Worm (Caenorhabditis elegans): ENCODE results near the gene F39G3.5.
A peak's percentile ranks its signal among the peaks of the same experiment; 100 is the strongest.

F39G3.5 gene

DNA sequence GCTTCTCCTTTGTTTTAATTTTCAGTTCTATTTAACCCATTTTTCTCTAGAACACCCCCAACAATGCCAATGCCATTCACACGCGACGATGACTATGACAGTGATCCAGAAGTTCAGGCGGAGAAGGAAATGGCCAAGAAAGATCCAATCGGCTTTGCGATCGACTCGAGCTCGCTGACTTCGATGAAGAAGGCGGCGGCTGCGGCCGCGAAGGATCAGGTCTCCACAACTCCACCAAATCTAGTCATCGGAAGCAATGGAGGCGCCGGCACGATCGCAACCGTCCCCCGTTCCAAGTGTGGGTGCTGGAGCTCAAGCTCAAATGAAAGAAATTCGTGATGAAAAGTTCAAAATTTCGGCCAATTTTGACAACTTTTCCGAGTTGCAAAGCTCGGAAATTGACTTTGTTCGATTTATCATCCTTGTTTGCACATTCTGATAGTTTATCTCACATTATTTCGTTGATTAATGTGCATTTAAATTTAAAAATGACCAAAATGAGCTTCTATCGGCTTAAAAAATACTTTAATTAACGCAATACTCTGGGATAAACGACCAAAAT is 34.4 kb upstream of the F39G3.5 start, which contains the start of gene K03B4.2 (continued):
- TF ChIP-seq arid-1 (GFP tag; conservative IDR thresholded peaks at IDR 0.05): no peak
- TF ChIP-seq nhr-10 (tag; optimal IDR thresholded peaks at IDR 0.05): no peak
- TF ChIP-seq ctbp-1 (GFP tag; IDR thresholded peaks at IDR 0.05): no peak
- TF ChIP-seq set-16 (GFP tag; IDR thresholded peaks at IDR 0.05): peak; percentile 86
- no peak for TF ChIP-seq spr-3 (GFP tag; optimal IDR thresholded peaks at IDR 0.05)
- no peak for TF ChIP-seq lin-13 (GFP tag; optimal IDR thresholded peaks at IDR 0.05)
- no peak for TF ChIP-seq lin-15B (tag; optimal IDR thresholded peaks at IDR 0.05)
- TF ChIP-seq jun-1 (tag; optimal IDR thresholded peaks at IDR 0.05): no peak
- TF ChIP-seq Y75B8A.6 (GFP tag; IDR thresholded peaks at IDR 0.05): no peak

DNA sequence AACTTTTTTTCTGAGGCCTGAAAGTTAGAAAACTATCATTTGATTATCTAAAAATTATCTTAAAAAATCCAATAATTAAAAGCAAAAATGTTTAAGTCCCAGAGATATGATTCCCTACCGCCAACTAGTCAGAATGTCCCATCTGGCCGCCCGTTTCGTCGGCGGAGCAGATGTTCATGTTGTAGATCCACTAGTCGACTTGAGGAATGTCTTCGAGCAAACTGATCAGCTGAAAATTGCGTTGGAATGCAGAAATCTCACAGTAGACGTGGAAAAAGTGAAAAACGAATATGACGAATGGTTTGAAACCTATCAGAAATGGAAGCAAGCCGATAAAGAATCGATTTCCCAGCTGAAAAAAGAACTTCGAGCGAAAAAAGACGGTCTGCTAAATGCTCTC is 33.2 kb upstream of the F39G3.5 start, which contains the start of gene K03B4.1:
Gene K03B4.1 (plus strand): TSS at position 97 of the 400 bp plus-strand sequence.
- TF ChIP-seq nhr-76 (tag; optimal IDR thresholded peaks at IDR 0.05) (no peak), nhr-102 (tag; optimal IDR thresholded peaks at IDR 0.05) (peak; percentile 11), unc-39 (tag; optimal IDR thresholded peaks at IDR 0.05) (no peak), lin-15B (tag; optimal IDR thresholded peaks at IDR 0.05) (no peak), sdz-12 (GFP tag; optimal IDR thresholded peaks at IDR 0.05) (peak; percentile 72), snpc-4 (tag; optimal IDR thresholded peaks at IDR 0.05) (no peak), T26A8.4 (GFP tag; IDR thresholded peaks at IDR 0.05) (peak; percentile 30; the same call in 1 of the 2 replicates), Y75B8A.6 (GFP tag; IDR thresholded peaks at IDR 0.05) (no peak), ama-1 (optimal IDR thresholded peaks at IDR 0.05) (peak; percentile 42), snpc-1.2 (GFP tag; IDR thresholded peaks at IDR 0.05) (no peak), ztf-7 (tag; optimal IDR thresholded peaks at IDR 0.05) (no peak), nhr-28 (tag; optimal IDR thresholded peaks at IDR 0.05) (no peak), nhr-10 (tag; optimal IDR thresholded peaks at IDR 0.05) (no peak), D1046.2 (GFP tag; IDR thresholded peaks at IDR 0.05) (no peak), saeg-2 (GFP tag; IDR thresholded peaks at IDR 0.05) (0 out of 2 replicates have a peak, but pooled peaks have one; percentile 30), lsy-2 (tag; optimal IDR thresholded peaks at IDR 0.05) (peak in 1 of 2 experiments; percentile 14)

DNA sequence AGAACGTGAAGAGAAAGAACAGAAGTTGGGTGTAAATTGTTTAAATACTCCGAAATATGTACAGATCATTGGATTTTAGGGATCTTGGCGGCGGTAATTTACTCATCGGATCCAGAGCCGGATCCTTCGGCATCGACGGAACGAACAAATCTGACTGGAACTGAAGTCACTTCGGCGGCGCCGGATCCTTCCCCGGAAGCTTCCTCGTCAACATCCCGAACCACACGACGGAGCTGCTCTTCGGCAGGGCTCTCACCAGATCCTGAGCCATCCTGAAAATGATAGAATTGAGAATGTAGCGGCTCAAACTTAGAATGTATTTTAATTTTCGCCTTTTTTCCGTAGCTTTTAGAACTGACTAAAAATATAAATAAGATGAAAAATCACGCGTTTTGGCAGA is 30.8 kb upstream of the F39G3.5 start:
- TF ChIP-seq aha-1 (tag): no peak
- TF ChIP-seq F44E2.7 (GFP tag; IDR thresholded peaks at IDR 0.05): no peak
- peak; percentile 70; the same call in 1 of the 2 replicates for TF ChIP-seq set-16 (GFP tag; IDR thresholded peaks at IDR 0.05)
- TF ChIP-seq lin-1 (GFP tag; IDR thresholded peaks at IDR 0.05): no peak
- TF ChIP-seq unc-62 (GFP tag; optimal IDR thresholded peaks at IDR 0.05 in 1 of 2): peak in 1 of 2 experiments; percentile 88
- no peak for TF ChIP-seq unc-62 (tag; optimal IDR thresholded peaks at IDR 0.05)
- no peak for TF ChIP-seq R02D3.7 (tag; optimal IDR thresholded peaks at IDR 0.05)
- no peak for TF ChIP-seq dve-1 (tag; optimal IDR thresholded peaks at IDR 0.05; ENCODE audit: insufficient read depth)
- no peak for TF ChIP-seq ZK546.5 (tag; optimal IDR thresholded peaks at IDR 0.05)

DNA sequence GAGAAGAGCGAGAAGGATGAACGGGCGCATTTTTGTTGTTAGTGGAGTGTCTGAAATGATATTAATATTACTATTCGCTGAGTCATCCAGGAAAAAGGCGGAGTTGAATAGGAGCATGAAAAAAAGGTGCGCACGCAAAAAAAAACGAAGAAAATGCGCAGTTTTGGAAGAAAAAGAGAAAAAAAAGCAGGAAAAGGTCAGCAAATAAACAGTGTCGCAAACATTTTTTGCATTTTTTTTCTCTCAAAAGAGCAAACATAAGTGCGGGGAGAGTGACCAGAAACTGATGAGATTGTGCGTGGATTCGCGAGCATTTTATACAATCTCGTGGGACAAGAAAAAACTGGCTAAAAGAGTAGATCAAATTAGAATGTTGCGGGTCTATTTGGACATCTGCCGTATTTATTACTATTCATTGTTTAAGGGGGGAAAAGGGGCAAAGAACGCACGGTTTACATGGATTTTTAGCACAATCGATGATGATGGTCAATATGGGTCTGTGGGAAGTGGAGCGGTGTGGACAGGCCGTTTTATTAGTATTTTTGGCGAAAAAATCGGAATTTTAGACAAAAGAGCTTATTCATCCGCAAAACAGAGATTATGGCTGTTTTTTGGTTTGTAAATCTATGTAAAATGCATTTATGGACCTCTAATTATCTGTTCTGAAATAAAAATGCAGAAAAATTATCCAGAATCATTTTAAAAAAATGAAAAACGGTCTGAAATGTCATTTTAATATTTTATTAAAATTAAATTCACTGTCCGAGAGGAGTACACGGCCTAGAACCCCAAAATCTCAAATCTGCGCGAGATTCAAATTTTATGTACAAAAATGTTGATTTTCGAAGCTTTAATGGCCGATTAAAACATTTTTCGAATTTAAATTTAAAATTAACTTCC is 29.8 kb upstream of the F39G3.5 start, which contains the start of gene cpg-8:
Gene cpg-8 (minus strand): TSS at position 51 of the 900 bp plus-strand sequence.
- TF ChIP-seq unc-62 (GFP tag; optimal IDR thresholded peaks at IDR 0.05 in 1 of 2) (peak in 1 of 2 experiments; percentile 4), unc-62 (tag; optimal IDR thresholded peaks at IDR 0.05) (no peak), nhr-42 (GFP tag; IDR thresholded peaks at IDR 0.05) (no peak), ceh-82 (tag; optimal IDR thresholded peaks at IDR 0.05) (no peak), dpl-1 (GFP tag; optimal IDR thresholded peaks at IDR 0.05) (peak; percentile 12)

DNA sequence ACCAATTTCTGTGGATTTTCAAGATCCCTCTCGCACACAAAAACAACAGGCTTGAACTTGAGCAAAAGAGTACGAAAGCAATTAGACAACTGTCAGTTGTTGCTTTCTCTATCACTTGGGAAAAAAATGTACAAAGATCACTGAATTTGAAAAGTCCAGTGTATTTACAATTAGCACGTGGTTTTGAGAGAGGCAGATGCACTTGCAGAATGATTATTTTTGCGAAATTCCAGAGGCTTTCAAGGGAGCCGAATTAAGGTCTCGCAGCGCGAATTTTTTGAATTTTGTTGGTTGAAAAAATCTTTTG is 29.2 kb upstream of the F39G3.5 start:
- no peak for TF ChIP-seq ZK337.2 (GFP tag; IDR thresholded peaks at IDR 0.05)
- TF ChIP-seq nhr-25 (tag; optimal IDR thresholded peaks at IDR 0.05; ENCODE audit: borderline replicate concordance, insufficient read depth): no peak
- TF ChIP-seq sdz-12 (GFP tag; optimal IDR thresholded peaks at IDR 0.05): no peak
- peak; percentile 11 for TF ChIP-seq hlh-30 (tag; optimal IDR thresholded peaks at IDR 0.05; ENCODE audit: insufficient read depth)
- no peak for TF ChIP-seq hlh-11 (tag; optimal IDR thresholded peaks at IDR 0.05)
- TF ChIP-seq daf-16 (GFP tag; optimal IDR thresholded peaks at IDR 0.05): peak in 1 of 2 experiments; percentile 51
- no peak for TF ChIP-seq daf-16 (tag; optimal IDR thresholded peaks at IDR 0.05)
- no peak for TF ChIP-seq arid-1 (GFP tag; conservative IDR thresholded peaks at IDR 0.05)
- TF ChIP-seq unc-62 (GFP tag; optimal IDR thresholded peaks at IDR 0.05 in 1 of 2): peak in 1 of 2 experiments; percentile 79
- TF ChIP-seq unc-62 (tag; optimal IDR thresholded peaks at IDR 0.05): no peak
- no peak for TF ChIP-seq ceh-20 (GFP tag; IDR thresholded peaks at IDR 0.05)
- TF ChIP-seq nhr-11 (tag; optimal IDR thresholded peaks at IDR 0.05): no peak
- TF ChIP-seq ctbp-1 (GFP tag; IDR thresholded peaks at IDR 0.05): no peak
- no peak for TF ChIP-seq D1046.2 (GFP tag; IDR thresholded peaks at IDR 0.05)
- no peak for TF ChIP-seq gei-8 (GFP tag; optimal IDR thresholded peaks at IDR 0.05)

Data from whole organism, L4 larva.